Fruit fly (Drosophila melanogaster) whole organism, embryonic: Measurements from ENCODE around the gene CG11699.

ENCODE experiments used
- BEAF-32 ChIP-seq: fragments of 200-800 bp; sonication (Bioruptor generic); optimal IDR thresholded peaks from 3 replicates; lab custom pipeline; 2017; ENCODE audit warnings: missing biosample characterization, missing genetic modification characterization, mild to moderate bottlenecking, moderate library complexity, missing genetic modification reagents
- CG11398 ChIP-seq: fragments of 200-800 bp; sonication (Bioruptor generic); optimal IDR thresholded peaks from 2 replicates; lab custom pipeline; 2016; ENCODE audit warnings: missing biosample characterization, missing genetic modification characterization
- CG13296 ChIP-seq: fragments of 200-800 bp; sonication (Bioruptor generic); optimal IDR thresholded peaks from 3 replicates; lab custom pipeline; 2018; ENCODE audit warnings: missing biosample characterization, mild to moderate bottlenecking, missing genetic modification characterization
- CG13424 ChIP-seq: fragments of 200-800 bp; sonication (Bioruptor generic); optimal IDR thresholded peaks from 2 replicates; lab custom pipeline; 2019; ENCODE audit warnings: missing biosample characterization, mild to moderate bottlenecking, missing genetic modification characterization, moderate library complexity
- CG13624 ChIP-seq: fragments of 200-800 bp; sonication (Bioruptor generic); optimal IDR thresholded peaks from 2 replicates; lab custom pipeline; 2016; ENCODE audit warnings: missing biosample characterization, missing genetic modification characterization
- CG14860 ChIP-seq: fragments of 200-800 bp; sonication (Bioruptor generic); IDR thresholded peaks from 3 replicates; pipeline ENCODE4 v1.3.6; 2022; ENCODE audit warnings: missing biosample characterization, missing genetic modification characterization; ENCODE audit not compliant: partially characterized antibody
- CG1529 ChIP-seq: fragments of 200-800 bp; sonication (Bioruptor generic); optimal IDR thresholded peaks from 3 replicates; lab custom pipeline; 2018; ENCODE audit warnings: missing biosample characterization, missing genetic modification characterization
- CG16813 ChIP-seq: fragments of 200-800 bp; sonication (Bioruptor generic); IDR thresholded peaks from 3 replicates; pipeline ENCODE4 v1.3.6; 2022; ENCODE audit warnings: missing biosample characterization, missing genetic modification characterization; ENCODE audit not compliant: partially characterized antibody
- CG2129 ChIP-seq: fragments of 200-800 bp; sonication (Bioruptor generic); IDR thresholded peaks from 2 replicates; pipeline ENCODE4 v1.3.6; 2022; ENCODE audit warnings: missing biosample characterization, missing genetic modification characterization; ENCODE audit not compliant: partially characterized antibody
- CG34224 ChIP-seq: fragments of 200-800 bp; sonication (Bioruptor generic); IDR thresholded peaks from 3 replicates; pipeline ENCODE4 v1.3.6; 2022; ENCODE audit warnings: missing biosample characterization, missing genetic modification characterization; ENCODE audit not compliant: partially characterized antibody
- CG42726 ChIP-seq: fragments of 200-800 bp; sonication (Bioruptor generic); IDR thresholded peaks from 2 replicates; pipeline ENCODE4 v1.3.6; 2022; ENCODE audit warnings: missing biosample characterization, missing genetic modification characterization; ENCODE audit not compliant: partially characterized antibody
- CG4617 ChIP-seq: fragments of 200-800 bp; sonication (Bioruptor generic); optimal IDR thresholded peaks from 3 replicates; lab custom pipeline; 2016; ENCODE audit warnings: missing biosample characterization, missing genetic modification characterization, borderline replicate concordance
- CG6791 ChIP-seq: fragments of 200-800 bp; sonication (Bioruptor generic); IDR thresholded peaks from 3 replicates; pipeline ENCODE4 v1.3.6; 2022; ENCODE audit warnings: missing biosample characterization, missing genetic modification characterization; ENCODE audit not compliant: partially characterized antibody
- CG8359 ChIP-seq: fragments of 200-800 bp; sonication (Bioruptor generic); optimal IDR thresholded peaks from 2 replicates; lab custom pipeline; 2017; ENCODE audit warnings: missing biosample characterization, mild to moderate bottlenecking, missing genetic modification characterization, borderline replicate concordance
- CG9609 ChIP-seq: fragments of 200-800 bp; sonication (Bioruptor generic); optimal IDR thresholded peaks from 3 replicates; lab custom pipeline; 2016; ENCODE audit warnings: missing biosample characterization, missing genetic modification characterization
- CG9876 ChIP-seq: fragments of 200-800 bp; sonication (Bioruptor generic); optimal IDR thresholded peaks from 2 replicates; lab custom pipeline; 2016; ENCODE audit warnings: missing biosample characterization, missing genetic modification characterization
- Dad ChIP-seq: fragments of 200-800 bp; sonication (Bioruptor generic); optimal IDR thresholded peaks from 3 replicates; lab custom pipeline; 2016; ENCODE audit warnings: missing biosample characterization, missing genetic modification characterization
- Dll ChIP-seq: fragments of 200-800 bp; sonication (Bioruptor generic); IDR thresholded peaks from 4 replicates; pipeline ENCODE4 v1.3.6; 2022; ENCODE audit warnings: missing biosample characterization, missing genetic modification characterization; ENCODE audit not compliant: partially characterized antibody
- Doc3 ChIP-seq: fragments of 200-800 bp; sonication (Bioruptor generic); IDR thresholded peaks from 3 replicates; pipeline ENCODE4 v1.3.6; 2022; ENCODE audit warnings: missing biosample characterization, missing genetic modification characterization; ENCODE audit not compliant: partially characterized antibody
- Dref ChIP-seq: fragments of 200-800 bp; sonication (Bioruptor generic); IDR thresholded peaks from 2 replicates; pipeline ENCODE4 v1.3.6; 2022; ENCODE audit warnings: missing biosample characterization, missing genetic modification characterization
- Fer2 ChIP-seq: fragments of 200-800 bp; sonication (Bioruptor generic); optimal IDR thresholded peaks from 2 replicates; lab custom pipeline; 2018; ENCODE audit warnings: missing biosample characterization, mild to moderate bottlenecking, missing genetic modification characterization, moderate library complexity
- Hr51 ChIP-seq, 2 experiments: fragments of 200-800 bp; sonication (Bioruptor generic); optimal IDR thresholded peaks; 2 replicates in 1 of 2; 3 replicates in 1 of 2; lab custom pipeline; 2016 to 2018; ENCODE audit warnings: missing biosample characterization in 2 of 2, missing genetic modification characterization in 2 of 2, mild to moderate bottlenecking in 1 of 2, moderate library complexity in 1 of 2
- MBD-R2 ChIP-seq: fragments of 200-800 bp; sonication (Bioruptor generic); IDR thresholded peaks from 2 replicates; pipeline ENCODE4 v1.3.6; 2022; ENCODE audit warnings: missing biosample characterization, missing genetic modification characterization
- MESR4 ChIP-seq: fragments of 200-800 bp; sonication (Bioruptor generic); optimal IDR thresholded peaks from 2 replicates; lab custom pipeline; 2018; ENCODE audit warnings: missing biosample characterization, mild to moderate bottlenecking, missing genetic modification characterization, moderate library complexity
- NC2β ChIP-seq: fragments of 200-800 bp; sonication (Bioruptor generic); optimal IDR thresholded peaks from 2 replicates; lab custom pipeline; 2016; ENCODE audit warnings: missing biosample characterization, missing genetic modification characterization
- Sin3A ChIP-seq: fragments of >200 bp; optimal IDR thresholded peaks from 2 replicates; lab custom pipeline; 2018
- Sry-δ ChIP-seq: fragments of 200-800 bp; sonication (Bioruptor generic); optimal IDR thresholded peaks from 2 replicates; lab custom pipeline; 2016; ENCODE audit warnings: missing biosample characterization, missing genetic modification characterization
- Xbp1 ChIP-seq: fragments of 200-800 bp; sonication (Bioruptor generic); optimal IDR thresholded peaks from 3 replicates; lab custom pipeline; 2016; ENCODE audit warnings: missing biosample characterization, mild to moderate bottlenecking, missing genetic modification characterization
- YL-1 ChIP-seq: fragments of 200-800 bp; sonication (Bioruptor generic); optimal IDR thresholded peaks from 3 replicates; lab custom pipeline; 2017; ENCODE audit warnings: missing biosample characterization, mild to moderate bottlenecking, missing genetic modification characterization
- ac ChIP-seq: fragments of 200-800 bp; sonication (Bioruptor generic); optimal IDR thresholded peaks from 3 replicates; lab custom pipeline; 2017; ENCODE audit warnings: missing biosample characterization, mild to moderate bottlenecking, missing genetic modification characterization
- al ChIP-seq: fragments of 200-800 bp; sonication (Bioruptor generic); IDR thresholded peaks from 2 replicates; pipeline ENCODE4 v1.3.6; 2022; ENCODE audit warnings: missing biosample characterization, missing genetic modification characterization
- amos ChIP-seq: fragments of 200-800 bp; sonication (Bioruptor generic); IDR thresholded peaks from 2 replicates; pipeline ENCODE4 v1.3.6; 2022; ENCODE audit warnings: missing biosample characterization, missing genetic modification characterization; ENCODE audit not compliant: partially characterized antibody
- bigmax ChIP-seq: fragments of 200-800 bp; sonication (Bioruptor generic); optimal IDR thresholded peaks from 2 replicates; lab custom pipeline; 2018; ENCODE audit warnings: missing biosample characterization, mild to moderate bottlenecking, missing genetic modification characterization
- cad ChIP-seq: fragments of >200 bp; optimal IDR thresholded peaks from 2 replicates; lab custom pipeline; 2017; ENCODE audit warnings: missing biosample characterization, missing genetic modification characterization
- cas ChIP-seq: fragments of 200-800 bp; sonication (Bioruptor generic); IDR thresholded peaks from 2 replicates; pipeline ENCODE4 v1.3.6; 2022; ENCODE audit warnings: missing biosample characterization, missing genetic modification characterization
- ci ChIP-seq: fragments of 200-800 bp; sonication (Bioruptor generic); IDR thresholded peaks from 3 replicates; pipeline ENCODE4 v1.3.6; 2022; ENCODE audit warnings: missing biosample characterization, missing genetic modification characterization
- crc ChIP-seq: fragments of 200-800 bp; sonication (Bioruptor generic); optimal IDR thresholded peaks from 2 replicates; lab custom pipeline; 2016; ENCODE audit warnings: missing biosample characterization, missing genetic modification characterization
- emc ChIP-seq: fragments of 200-800 bp; sonication (Bioruptor generic); optimal IDR thresholded peaks from 2 replicates; lab custom pipeline; 2016; ENCODE audit warnings: missing biosample characterization, missing genetic modification characterization
- exex ChIP-seq: fragments of 200-800 bp; sonication (Bioruptor generic); optimal IDR thresholded peaks from 4 replicates; lab custom pipeline; 2018; ENCODE audit warnings: missing biosample characterization, mild to moderate bottlenecking, missing genetic modification characterization, moderate library complexity
- fu2 ChIP-seq: fragments of 200-800 bp; sonication (Bioruptor generic); optimal IDR thresholded peaks from 2 replicates; lab custom pipeline; 2016; ENCODE audit warnings: missing biosample characterization, missing genetic modification characterization
- gce ChIP-seq: fragments of 200-800 bp; sonication (Bioruptor generic); IDR thresholded peaks from 3 replicates; pipeline ENCODE4 v1.3.6; 2022; ENCODE audit warnings: missing biosample characterization, missing genetic modification characterization
- inv ChIP-seq: fragments of 200-800 bp; sonication (Bioruptor generic); IDR thresholded peaks from 2 replicates; pipeline ENCODE4 v1.3.6; 2022; ENCODE audit warnings: missing biosample characterization, missing genetic modification characterization; ENCODE audit not compliant: partially characterized antibody
- ken ChIP-seq: fragments of 200-800 bp; sonication (Bioruptor generic); IDR thresholded peaks from 3 replicates; pipeline ENCODE4 v1.3.6; 2022; ENCODE audit warnings: missing biosample characterization, missing genetic modification characterization
- pzg ChIP-seq: fragments of 200-800 bp; sonication (Bioruptor generic); optimal IDR thresholded peaks from 3 replicates; lab custom pipeline; 2018; ENCODE audit warnings: missing biosample characterization, mild to moderate bottlenecking, missing genetic modification characterization, moderate library complexity
- repo ChIP-seq: fragments of 200-800 bp; sonication (Bioruptor generic); optimal IDR thresholded peaks from 2 replicates; lab custom pipeline; 2016; ENCODE audit warnings: missing biosample characterization, missing genetic modification characterization
- sens ChIP-seq: fragments of 200-800 bp; sonication (Bioruptor generic); peaks from one replicate; lab custom pipeline; 2016; ENCODE audit warnings: missing biosample characterization, missing genetic modification characterization
- tup ChIP-seq: fragments of 200-800 bp; sonication (Bioruptor generic); optimal IDR thresholded peaks from 2 replicates; lab custom pipeline; 2016; ENCODE audit warnings: missing biosample characterization, mild to moderate bottlenecking, missing genetic modification characterization, moderate library complexity
- unc-4 ChIP-seq: fragments of 200-800 bp; sonication (Bioruptor generic); IDR thresholded peaks from 2 replicates; pipeline ENCODE4 v1.3.6; 2022; ENCODE audit warnings: missing biosample characterization, missing genetic modification characterization; ENCODE audit not compliant: partially characterized antibody

CG11699 gene

dm6 chrX:11615652-11616495, 45.5 kb downstream of the CG11699 start, which contains the start of the genes RPA3 and Met:
TSS of gene RPA3 (minus strand) at chrX:11615840.
TSS of gene Met (plus strand) at chrX:11616124.
- TF ChIP-seq fu2 (GFP tag; lab: Kevin White, UChicago), result no peak
- no peak for TF ChIP-seq CG11398 (GFP tag; lab: Kevin White, UChicago)
- no peak for TF ChIP-seq NC2β
- peak; percentile 64 for TF ChIP-seq amos (GFP tag; lab: Robert Waterston, UW)
- TF ChIP-seq CG16813 (GFP tag; lab: Robert Waterston, UW), result peak; percentile 60; the same call in 2 of the 3 replicates
- no peak for TF ChIP-seq exex (tag; lab: Kevin White, UChicago)
- TF ChIP-seq tup (GFP tag; lab: Kevin White, UChicago), result no peak
- 0 out of 2 replicates have a peak, but pooled peaks have one; percentile 28 for TF ChIP-seq CG42726 (GFP tag; lab: Robert Waterston, UW)
- peak; percentile 72 for TF ChIP-seq Dref
- no peak for TF ChIP-seq repo
- no peak for TF ChIP-seq bigmax (GFP tag; lab: Kevin White, UChicago)
- peak; percentile 21 for TF ChIP-seq Sry-δ (GFP tag; lab: Kevin White, UChicago)
- peak; percentile 30 for TF ChIP-seq pzg (GFP tag; lab: Kevin White, UChicago)
- TF ChIP-seq Xbp1 (GFP tag; lab: Kevin White, UChicago), result no peak
- peak; percentile 82 for TF ChIP-seq CG14860 (GFP tag; lab: Robert Waterston, UW)
- TF ChIP-seq CG9609 (GFP tag; lab: Kevin White, UChicago), result no peak
- peak; percentile 59 for TF ChIP-seq Doc3 (GFP tag; lab: Robert Waterston, UW)
- peak; percentile 54 for TF ChIP-seq sens (GFP tag; lab: Kevin White, UChicago)
- TF ChIP-seq YL-1, result peak; percentile 62
- peak; percentile 74 for TF ChIP-seq unc-4 (GFP tag; lab: Robert Waterston, UW)
- no peak for TF ChIP-seq CG8359
- TF ChIP-seq cas (GFP tag; lab: Robert Waterston, UW), result no peak
- no peak for TF ChIP-seq ken (GFP tag; lab: Robert Waterston, UW)
- no peak for TF ChIP-seq cad (GFP tag; lab: Kevin White, UChicago)
- TF ChIP-seq CG1529 (GFP tag; lab: Kevin White, UChicago), result no peak
- TF ChIP-seq emc (GFP tag; lab: Kevin White, UChicago), result no peak
- TF ChIP-seq inv, result peak; percentile 54
- TF ChIP-seq MESR4 (GFP tag; lab: Kevin White, UChicago), result peak; percentile 64
- no peak for TF ChIP-seq crc (GFP tag; lab: Kevin White, UChicago)
- TF ChIP-seq MBD-R2 (GFP tag; lab: Robert Waterston, UW), result no peak; the same call in 1 of the 2 replicates
- TF ChIP-seq ac (GFP tag; lab: Kevin White, UChicago), result no peak
- peak; percentile 22 for TF ChIP-seq CG13624
- peak; percentile 65; the same call in 2 of the 3 replicates for TF ChIP-seq CG34224 (GFP tag; lab: Robert Waterston, UW)
- no peak for TF ChIP-seq Fer2 (tag; lab: Kevin White, UChicago)
- no peak for TF ChIP-seq Hr51 (GFP tag; optimal IDR thresholded peaks at IDR 0.05; lab: Kevin White, UChicago)
- no peak for TF ChIP-seq Dad (GFP tag; lab: Kevin White, UChicago)
- TF ChIP-seq CG4617 (GFP tag; lab: Kevin White, UChicago), result peak; percentile 78
- TF ChIP-seq Sin3A (lab: Kevin White, UChicago), result no peak
- no peak for TF ChIP-seq CG13296 (GFP tag; lab: Kevin White, UChicago)
- TF ChIP-seq CG13424 (tag; lab: Kevin White, UChicago), result no peak
- peak; percentile 52; the same call in 1 of the 3 replicates for TF ChIP-seq CG6791
- TF ChIP-seq ci (GFP tag; lab: Robert Waterston, UW), result no peak
- peak; percentile 81 for TF ChIP-seq Dll (GFP tag; lab: Robert Waterston, UW)
- TF ChIP-seq gce, result no peak
- peak; percentile 72 for TF ChIP-seq BEAF-32 (GFP tag; lab: Kevin White, UChicago)
- TF ChIP-seq al (GFP tag; lab: Robert Waterston, UW), result no peak
- peak; percentile 42 for TF ChIP-seq CG2129 (GFP tag; lab: Robert Waterston, UW)
- TF ChIP-seq CG9876 (GFP tag; lab: Kevin White, UChicago), result no peak
